Worm (Caenorhabditis elegans) whole organism, young adult: ENCODE measurements around the gene npax-4.

Experiments
- D2030.7 ChIP-seq: fragments of 200-800 bp; sonication (Bioruptor generic); IDR thresholded peaks from 2 replicates; pipeline ENCODE4 v1.3.6; 2022; ENCODE audit warnings: missing genetic modification reagents, missing genetic modification characterization, missing compliant biosample characterization
- F22D6.2 ChIP-seq: sonication (generic microtip); optimal IDR thresholded peaks from 2 replicates; lab custom pipeline; 2016; ENCODE audit warnings: mild to moderate bottlenecking, missing genetic modification characterization, missing compliant biosample characterization
- F33H1.4 ChIP-seq: fragments of 200-800 bp; sonication (Bioruptor generic); IDR thresholded peaks from 2 replicates; pipeline ENCODE4 v1.3.6; 2022; ENCODE audit warnings: missing genetic modification reagents, missing genetic modification characterization, missing compliant biosample characterization
- F39B2.1 ChIP-seq: fragments of 200-800 bp; sonication (Bioruptor generic); IDR thresholded peaks from 2 replicates; pipeline ENCODE4 v1.3.6; 2022; ENCODE audit warnings: missing genetic modification reagents, missing genetic modification characterization, missing compliant biosample characterization
- F52B5.7 ChIP-seq: sonication (generic microtip); optimal IDR thresholded peaks from 2 replicates; lab custom pipeline; 2016; ENCODE audit warnings: mild to moderate bottlenecking, missing genetic modification characterization, missing compliant biosample characterization
- F57C9.4 ChIP-seq: sonication (generic microtip); optimal IDR thresholded peaks from 2 replicates; lab custom pipeline; 2017; ENCODE audit warnings: mild to moderate bottlenecking, missing genetic modification characterization, missing compliant biosample characterization
- Y56A3A.18 ChIP-seq: fragments of 200-800 bp; sonication (Bioruptor generic); IDR thresholded peaks from 2 replicates; pipeline ENCODE4 v1.3.6; 2022; ENCODE audit warnings: missing genetic modification reagents, missing genetic modification characterization, missing compliant biosample characterization
- Y79H2A.3 ChIP-seq: fragments of 200-800 bp; sonication (Bioruptor generic); conservative IDR thresholded peaks from 2 replicates; pipeline ENCODE4 v1.3.6; 2022; ENCODE audit warnings: missing genetic modification reagents, missing genetic modification characterization, missing compliant biosample characterization
- akir-1 ChIP-seq: fragments of 200-800 bp; sonication (Bioruptor generic); optimal IDR thresholded peaks from 2 replicates; lab custom pipeline; 2018; ENCODE audit warnings: mild to moderate bottlenecking, missing genetic modification characterization, moderate library complexity, missing compliant biosample characterization
- ama-1 ChIP-seq, 3 experiments: fragments of 150-350 bp in 1 of 3; sonication (generic microtip) in 2 of 3; optimal IDR thresholded peaks; 2 replicates each; lab custom pipeline; 2014 to 2018; ENCODE audit warnings: missing biosample characterization in 2 of 3, missing genetic modification characterization in 2 of 3, missing genetic modification reagents in 2 of 3
- aptf-2 ChIP-seq: fragments of 200-800 bp; sonication (Bioruptor generic); conservative IDR thresholded peaks from 2 replicates; pipeline ENCODE4 v1.3.6; 2022; ENCODE audit warnings: missing genetic modification reagents, missing genetic modification characterization, missing compliant biosample characterization
- attf-5 ChIP-seq: fragments of 200-800 bp; sonication (Bioruptor generic); optimal IDR thresholded peaks from 2 replicates; lab custom pipeline; 2018; ENCODE audit warnings: mild to moderate bottlenecking, missing genetic modification characterization, missing compliant biosample characterization
- bed-2 ChIP-seq: fragments of 200-800 bp; sonication (Bioruptor generic); IDR thresholded peaks from 2 replicates; pipeline ENCODE4 v1.3.6; 2022; ENCODE audit warnings: missing genetic modification reagents, missing genetic modification characterization, missing compliant biosample characterization
- cebp-1 ChIP-seq, 2 experiments: fragments of 200-800 bp in 1 of 2; sonication (Bioruptor generic) in 1 of 2; sonication (generic microtip) in 1 of 2; IDR thresholded peaks in 1 of 2; optimal IDR thresholded peaks in 1 of 2; 2 replicates each; pipeline versions ENCODE4 v1.3.6 to Lab custom; 2017 to 2022; ENCODE audit warnings: missing compliant biosample characterization in 2 of 2, missing genetic modification characterization in 2 of 2, mild to moderate bottlenecking in 1 of 2, missing genetic modification reagents in 1 of 2, moderate library complexity in 1 of 2
- ceh-100 ChIP-seq: fragments of 200-800 bp; sonication (Bioruptor generic); IDR thresholded peaks from 2 replicates; pipeline ENCODE4 v1.3.6; 2022; ENCODE audit warnings: missing genetic modification reagents, missing genetic modification characterization, missing compliant biosample characterization
- ceh-27 ChIP-seq: fragments of 200-800 bp; sonication (Bioruptor generic); optimal IDR thresholded peaks from 2 replicates; lab custom pipeline; 2018; ENCODE audit warnings: mild to moderate bottlenecking, missing genetic modification characterization, moderate library complexity, missing compliant biosample characterization
- dox-1 ChIP-seq: fragments of 200-800 bp; sonication (Bioruptor generic); IDR thresholded peaks from 2 replicates; pipeline ENCODE4 v1.3.6; 2022; ENCODE audit warnings: missing genetic modification reagents, missing genetic modification characterization, missing compliant biosample characterization
- egl-18 ChIP-seq: fragments of 200-800 bp; sonication (Bioruptor generic); IDR thresholded peaks from 2 replicates; pipeline ENCODE4 v1.3.6; 2022; ENCODE audit warnings: missing genetic modification reagents, missing genetic modification characterization, missing compliant biosample characterization
- gei-17 ChIP-seq: fragments of 200-800 bp; sonication (Bioruptor generic); optimal IDR thresholded peaks from 2 replicates; lab custom pipeline; 2018; ENCODE audit warnings: mild to moderate bottlenecking, missing genetic modification characterization, missing compliant biosample characterization
- hmg-1.2 ChIP-seq: fragments of 200-800 bp; sonication (Bioruptor generic); IDR thresholded peaks from 2 replicates; pipeline ENCODE4 v1.3.6; 2022; ENCODE audit warnings: missing genetic modification reagents, missing genetic modification characterization, missing compliant biosample characterization
- hmg-20 ChIP-seq: fragments of 200-800 bp; sonication (Bioruptor generic); IDR thresholded peaks from 2 replicates; pipeline ENCODE4 v1.3.6; 2022; ENCODE audit warnings: missing genetic modification reagents, missing genetic modification characterization, missing compliant biosample characterization
- hrde-1 ChIP-seq: sonication (generic microtip); optimal IDR thresholded peaks from 2 replicates; lab custom pipeline; 2016; ENCODE audit warnings: missing genetic modification characterization, mild to moderate bottlenecking, missing compliant biosample characterization, moderate library complexity, missing genotype, missing genetic modification reagents, borderline replicate concordance
- lag-1 ChIP-seq: fragments of 200-800 bp; sonication (Bioruptor generic); IDR thresholded peaks from 2 replicates; pipeline ENCODE4 v1.3.6; 2022; ENCODE audit warnings: missing genetic modification reagents, missing genetic modification characterization, missing compliant biosample characterization
- let-607 ChIP-seq, 2 experiments: fragments of 200-800 bp in 1 of 2; sonication (Bioruptor generic) in 1 of 2; sonication (generic microtip) in 1 of 2; optimal IDR thresholded peaks; 2 replicates each; lab custom pipeline; 2016 to 2018; ENCODE audit warnings: mild to moderate bottlenecking in 2 of 2, missing compliant biosample characterization in 2 of 2, missing genetic modification characterization in 2 of 2, moderate library complexity in 2 of 2, missing genotype in 1 of 2
- lin-26 ChIP-seq: fragments of 200-800 bp; sonication (Bioruptor generic); IDR thresholded peaks from 2 replicates; pipeline ENCODE4 v1.3.6; 2022; ENCODE audit warnings: missing genetic modification reagents, missing genetic modification characterization, missing compliant biosample characterization
- lir-1 ChIP-seq: fragments of 200-800 bp; sonication (Bioruptor generic); conservative IDR thresholded peaks from 2 replicates; pipeline ENCODE4 v1.3.6; 2022; ENCODE audit warnings: missing genetic modification reagents, missing genetic modification characterization, missing compliant biosample characterization
- madf-3 ChIP-seq: fragments of 200-800 bp; sonication (Bioruptor generic); IDR thresholded peaks from 2 replicates; pipeline ENCODE4 v1.3.6; 2022; ENCODE audit warnings: missing genetic modification reagents, missing genetic modification characterization, missing compliant biosample characterization
- madf-6 ChIP-seq: fragments of 200-800 bp; sonication (Bioruptor generic); IDR thresholded peaks from 2 replicates; pipeline ENCODE4 v1.3.6; 2022; ENCODE audit warnings: missing genetic modification reagents, missing genetic modification characterization, missing compliant biosample characterization
- nhr-80 ChIP-seq: sonication (generic microtip); optimal IDR thresholded peaks from 2 replicates; lab custom pipeline; 2016; ENCODE audit warnings: missing genetic modification characterization, missing compliant biosample characterization
- nhr-90 ChIP-seq: sonication (generic microtip); optimal IDR thresholded peaks from 2 replicates; lab custom pipeline; 2016; ENCODE audit warnings: missing genotype, mild to moderate bottlenecking, missing genetic modification characterization, missing compliant biosample characterization
- sea-2 ChIP-seq: fragments of 200-800 bp; sonication (Bioruptor generic); IDR thresholded peaks from 2 replicates; pipeline ENCODE4 v1.3.6; 2022; ENCODE audit warnings: missing genetic modification characterization, missing compliant biosample characterization
- snpc-1.3 ChIP-seq: sonication (generic microtip); optimal IDR thresholded peaks from 2 replicates; lab custom pipeline; 2017; ENCODE audit warnings: missing genetic modification characterization, mild to moderate bottlenecking, missing compliant biosample characterization, antibody characterized with exemption, moderate library complexity, missing genotype, missing genetic modification reagents; ENCODE audit not compliant: insufficient read depth
- sptf-2 ChIP-seq: fragments of 200-800 bp; sonication (Bioruptor generic); optimal IDR thresholded peaks from 2 replicates; lab custom pipeline; 2018; ENCODE audit warnings: mild to moderate bottlenecking, missing genetic modification characterization, missing compliant biosample characterization
- tbx-9 ChIP-seq: sonication (generic microtip); optimal IDR thresholded peaks from 2 replicates; lab custom pipeline; 2016; ENCODE audit warnings: borderline replicate concordance, missing genetic modification characterization, inconsistent platforms, missing compliant biosample characterization
- tlf-1 ChIP-seq: fragments of 200-800 bp; sonication (Bioruptor generic); optimal IDR thresholded peaks from 2 replicates; lab custom pipeline; 2018; ENCODE audit warnings: mild to moderate bottlenecking, missing genetic modification characterization, missing compliant biosample characterization
- unc-130 ChIP-seq: sonication (generic microtip); optimal IDR thresholded peaks from 2 replicates; lab custom pipeline; 2016; ENCODE audit warnings: missing genetic modification reagents, missing genetic modification characterization, missing compliant biosample characterization
- unc-62 ChIP-seq: fragments of 150-350 bp; optimal IDR thresholded peaks from 2 replicates; lab custom pipeline; 2014; ENCODE audit warnings: missing biosample characterization, missing genetic modification reagents, missing genetic modification characterization
- ztf-3 ChIP-seq: fragments of 200-800 bp; sonication (Bioruptor generic); optimal IDR thresholded peaks from 2 replicates; lab custom pipeline; 2018; ENCODE audit warnings: mild to moderate bottlenecking, missing genetic modification characterization, missing compliant biosample characterization

Gene npax-4

ce11 chrIV:8923381-8923780, 43.7 kb upstream of the npax-4 start (continued):
- TF ChIP-seq F33H1.4 (GFP tag; lab: Robert Waterston, UW) (0 out of 2 replicates have a peak, but pooled peaks have one; percentile 31), nhr-90 (no peak), bed-2 (GFP tag; lab: Robert Waterston, UW) (no peak), unc-62 (GFP tag; lab: Kevin White, UChicago) (no peak), akir-1 (no peak), let-607 (tag; optimal IDR thresholded peaks at IDR 0.05; lab: Kevin White, UChicago) (no peak), F39B2.1 (GFP tag; lab: Robert Waterston, UW) (no peak), tlf-1 (GFP tag; lab: Kevin White, UChicago) (no peak), madf-6 (GFP tag; lab: Robert Waterston, UW) (peak; percentile 63), tbx-9 (no peak), hmg-1.2 (GFP tag; lab: Robert Waterston, UW) (no peak), ceh-27 (GFP tag; lab: Kevin White, UChicago) (no peak)

DNA sequence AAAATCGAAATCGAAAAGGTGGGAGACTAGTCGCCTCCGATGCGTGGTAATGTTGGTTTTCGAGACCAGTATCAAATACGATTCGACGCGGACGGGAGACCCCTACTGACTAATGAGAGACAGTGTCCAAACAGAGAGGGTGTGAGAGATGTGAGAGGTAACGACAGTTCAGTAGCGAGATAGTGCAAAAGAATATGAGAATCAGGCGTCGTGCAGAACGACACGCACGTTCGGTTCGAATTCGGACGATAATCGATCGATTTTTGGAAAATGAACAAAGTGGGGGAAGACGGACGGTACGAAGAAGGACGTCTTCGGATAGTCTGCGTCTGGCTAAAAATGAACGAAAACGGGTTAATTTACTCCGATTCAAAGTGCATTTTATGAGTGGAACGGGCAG, 42.2 kb upstream of the npax-4 start, which contains the start of gene D1046.16:
Gene D1046.16, plus strand, starts transcription at position 195 of the 400 bp plus-strand sequence.
- TF ChIP-seq attf-5: peak; percentile 58
- TF ChIP-seq D2030.7: no peak
- TF ChIP-seq egl-18 (GFP tag; lab: Robert Waterston, UW): no peak
- TF ChIP-seq Y79H2A.3 (GFP tag; lab: Robert Waterston, UW): no peak
- TF ChIP-seq ztf-3: no peak
- TF ChIP-seq lag-1 (GFP tag; lab: Robert Waterston, UW): no peak
- no peak for TF ChIP-seq F52B5.7 (tag; lab: Kevin White, UChicago)
- no peak for TF ChIP-seq snpc-1.3 (tag; lab: Kevin White, UChicago)
- no peak for TF ChIP-seq lir-1
- no peak for TF ChIP-seq cebp-1 (GFP tag; IDR thresholded peaks at IDR 0.05; lab: Robert Waterston, UW)
- TF ChIP-seq cebp-1 (tag; optimal IDR thresholded peaks at IDR 0.05; lab: Kevin White, UChicago): peak; percentile 26
- 0 out of 2 replicates have a peak, but pooled peaks have one; percentile 53 for TF ChIP-seq dox-1 (GFP tag; lab: Robert Waterston, UW)
- TF ChIP-seq hrde-1 (tag; lab: Kevin White, UChicago): no peak
- 0 out of 2 replicates have a peak, but pooled peaks have one; percentile 33 for TF ChIP-seq lin-26
- peak; percentile 69 for TF ChIP-seq nhr-80
- no peak for TF ChIP-seq sea-2 (GFP tag; lab: Robert Waterston, UW)
- TF ChIP-seq F22D6.2: no peak
- no peak for TF ChIP-seq ama-1 (optimal IDR thresholded peaks at IDR 0.05; lab: Kevin White, UChicago)
- no peak for TF ChIP-seq ama-1 (GFP tag; optimal IDR thresholded peaks at IDR 0.05; lab: Kevin White, UChicago)
- TF ChIP-seq tbx-9: no peak
- no peak for TF ChIP-seq hmg-20 (GFP tag; lab: Robert Waterston, UW)
- no peak for TF ChIP-seq F57C9.4
- TF ChIP-seq sptf-2 (GFP tag; lab: Kevin White, UChicago): no peak
- no peak for TF ChIP-seq madf-3
- TF ChIP-seq ceh-27 (GFP tag; lab: Kevin White, UChicago): peak; percentile 51
- no peak for TF ChIP-seq madf-6 (GFP tag; lab: Robert Waterston, UW)
- peak; percentile 52; the same call in 1 of the 2 replicates for TF ChIP-seq hmg-1.2 (GFP tag; lab: Robert Waterston, UW)
- no peak for TF ChIP-seq gei-17 (GFP tag; lab: Kevin White, UChicago)
- no peak for TF ChIP-seq unc-130 (GFP tag; lab: Kevin White, UChicago)
- no peak for TF ChIP-seq ceh-100 (GFP tag; lab: Robert Waterston, UW)
- TF ChIP-seq Y56A3A.18 (GFP tag; lab: Robert Waterston, UW): no peak
- TF ChIP-seq aptf-2 (GFP tag; lab: Robert Waterston, UW): no peak
